Worm (Caenorhabditis elegans): ENCODE results near the gene dnj-23.

ce11 chrII:9112851-9113250, 4.5 kb upstream of the dnj-23 start, which contains the start of gene jun-1:
- TF ChIP-seq ama-1 (optimal IDR thresholded peaks at IDR 0.05) (no peak), tbx-37 (GFP tag; conservative IDR thresholded peaks at IDR 0.05) (no peak), F13C5.2 (tag; optimal IDR thresholded peaks at IDR 0.05) (no peak), tbx-11 (GFP tag; IDR thresholded peaks at IDR 0.05) (no peak), pes-1 (GFP tag; IDR thresholded peaks at IDR 0.05) (no peak), ceh-36 (tag; optimal IDR thresholded peaks at IDR 0.05) (no peak), hnd-1 (tag; optimal IDR thresholded peaks at IDR 0.05) (no peak), B0310.2 (tag; optimal IDR thresholded peaks at IDR 0.05) (no peak), sea-1 (GFP tag; conservative IDR thresholded peaks at IDR 0.05) (no peak), hmbx-1 (tag; optimal IDR thresholded peaks at IDR 0.05) (no peak), flt-1 (GFP tag; IDR thresholded peaks at IDR 0.05) (no peak), aly-1 (tag; optimal IDR thresholded peaks at IDR 0.05) (no peak)
